Fruit fly (Drosophila melanogaster) whole organism, embryonic: ENCODE measurements around the gene Trm7-34.

Experiments used
- Bgb ChIP-seq: fragments of 200-800 bp; sonication (Bioruptor generic); IDR thresholded peaks from 2 replicates; pipeline ENCODE4 v1.3.6; 2022; ENCODE audit warnings: missing biosample characterization, missing genetic modification characterization; ENCODE audit not compliant: partially characterized antibody
- Blimp-1 ChIP-seq: fragments of 200-800 bp; sonication (Bioruptor generic); optimal IDR thresholded peaks from 3 replicates; lab custom pipeline; 2018; ENCODE audit warnings: missing biosample characterization, missing genetic modification characterization, mild to moderate bottlenecking, moderate library complexity, missing genetic modification reagents
- CG11560 ChIP-seq: fragments of 200-800 bp; sonication (Bioruptor generic); IDR thresholded peaks from 3 replicates; pipeline ENCODE4 v1.3.6; 2022; ENCODE audit warnings: missing biosample characterization, missing genetic modification characterization
- CG12219 ChIP-seq: fragments of 200-800 bp; sonication (Bioruptor generic); optimal IDR thresholded peaks from 3 replicates; lab custom pipeline; 2018; ENCODE audit warnings: missing biosample characterization, mild to moderate bottlenecking, missing genetic modification characterization
- CG12391 ChIP-seq: fragments of 200-800 bp; sonication (Bioruptor generic); optimal IDR thresholded peaks from 3 replicates; lab custom pipeline; 2018; ENCODE audit warnings: missing biosample characterization, mild to moderate bottlenecking, missing genetic modification characterization, moderate library complexity
- CG13424 ChIP-seq: fragments of 200-800 bp; sonication (Bioruptor generic); optimal IDR thresholded peaks from 2 replicates; lab custom pipeline; 2019; ENCODE audit warnings: missing biosample characterization, mild to moderate bottlenecking, missing genetic modification characterization, moderate library complexity
- CG14860 ChIP-seq: fragments of 200-800 bp; sonication (Bioruptor generic); IDR thresholded peaks from 3 replicates; pipeline ENCODE4 v1.3.6; 2022; ENCODE audit warnings: missing biosample characterization, missing genetic modification characterization; ENCODE audit not compliant: partially characterized antibody
- CG1792 ChIP-seq: fragments of 200-800 bp; sonication (Bioruptor generic); optimal IDR thresholded peaks from 2 replicates; lab custom pipeline; 2016; ENCODE audit warnings: missing biosample characterization, missing genetic modification characterization
- CG2875 ChIP-seq: fragments of 200-800 bp; sonication (Bioruptor generic); optimal IDR thresholded peaks from 2 replicates; lab custom pipeline; 2017; ENCODE audit warnings: missing biosample characterization, mild to moderate bottlenecking, missing genetic modification characterization, missing genetic modification reagents
- CG3065 ChIP-seq: fragments of 200-800 bp; sonication (Bioruptor generic); optimal IDR thresholded peaks from 2 replicates; lab custom pipeline; 2016; ENCODE audit warnings: missing biosample characterization, missing genetic modification characterization
- CG31224 ChIP-seq: fragments of 200-800 bp; sonication (Bioruptor generic); IDR thresholded peaks from 2 replicates; pipeline ENCODE4 v1.3.6; 2022; ENCODE audit warnings: missing biosample characterization, missing genetic modification characterization
- CG33213 ChIP-seq: fragments of 200-800 bp; sonication (Bioruptor generic); optimal IDR thresholded peaks from 3 replicates; lab custom pipeline; 2016; ENCODE audit warnings: missing biosample characterization, missing genetic modification characterization
- CG33557 ChIP-seq: fragments of 200-800 bp; sonication (Bioruptor generic); optimal IDR thresholded peaks from 2 replicates; lab custom pipeline; 2019; ENCODE audit warnings: missing biosample characterization, mild to moderate bottlenecking, missing genetic modification characterization, moderate library complexity
- CG34422 ChIP-seq: fragments of 200-800 bp; sonication (Bioruptor generic); IDR thresholded peaks from 3 replicates; pipeline ENCODE4 v1.3.6; 2022; ENCODE audit warnings: missing biosample characterization, missing genetic modification characterization
- CG4282 ChIP-seq: fragments of 200-800 bp; sonication (Bioruptor generic); optimal IDR thresholded peaks from 2 replicates; lab custom pipeline; 2016; ENCODE audit warnings: missing biosample characterization, missing genetic modification characterization
- CG4328 ChIP-seq: fragments of 200-800 bp; sonication (Bioruptor generic); optimal IDR thresholded peaks from 3 replicates; lab custom pipeline; 2017; ENCODE audit warnings: missing biosample characterization, missing genetic modification reagents, missing genetic modification characterization
- CG4360 ChIP-seq: fragments of 200-800 bp; sonication (Bioruptor generic); IDR thresholded peaks from 2 replicates; pipeline ENCODE4 v1.3.6; 2022; ENCODE audit warnings: missing biosample characterization, missing genetic modification characterization
- CG4820 ChIP-seq: fragments of 200-800 bp; sonication (Bioruptor generic); optimal IDR thresholded peaks from 3 replicates; lab custom pipeline; 2016; ENCODE audit warnings: missing biosample characterization, missing genetic modification characterization
- CG7987 ChIP-seq: fragments of 200-800 bp; sonication (Bioruptor generic); optimal IDR thresholded peaks from 2 replicates; lab custom pipeline; 2018; ENCODE audit warnings: missing biosample characterization, mild to moderate bottlenecking, missing genetic modification characterization, moderate library complexity
- CG8359 ChIP-seq: fragments of 200-800 bp; sonication (Bioruptor generic); optimal IDR thresholded peaks from 2 replicates; lab custom pipeline; 2017; ENCODE audit warnings: missing biosample characterization, mild to moderate bottlenecking, missing genetic modification characterization, borderline replicate concordance
- CG9817 ChIP-seq: fragments of 200-800 bp; sonication (Bioruptor generic); optimal IDR thresholded peaks from 2 replicates; lab custom pipeline; 2018; ENCODE audit warnings: missing biosample characterization, mild to moderate bottlenecking, missing genetic modification characterization, moderate library complexity
- Camta ChIP-seq: fragments of 200-800 bp; sonication (Bioruptor generic); optimal IDR thresholded peaks from 2 replicates; lab custom pipeline; 2016; ENCODE audit warnings: missing biosample characterization, missing genetic modification characterization
- CkIIα-i1 ChIP-seq: fragments of 200-800 bp; sonication (Bioruptor generic); IDR thresholded peaks from 2 replicates; pipeline ENCODE4 v1.3.6; 2022; ENCODE audit warnings: missing biosample characterization, missing genetic modification characterization
- Dip3 ChIP-seq: fragments of 200-800 bp; sonication (Bioruptor generic); optimal IDR thresholded peaks from 3 replicates; lab custom pipeline; 2016; ENCODE audit warnings: missing biosample characterization, missing genetic modification characterization
- GATAe ChIP-seq: fragments of 200-800 bp; sonication (Bioruptor generic); conservative IDR thresholded peaks from 2 replicates; pipeline ENCODE4 v1.3.6; 2022; ENCODE audit warnings: missing biosample characterization, missing genetic modification characterization
- Gug ChIP-seq: fragments of 200-800 bp; sonication (Bioruptor generic); IDR thresholded peaks from 4 replicates; pipeline ENCODE4 v1.3.6; 2022; ENCODE audit warnings: missing biosample characterization, missing genetic modification characterization
- H2.0 ChIP-seq: fragments of 200-800 bp; sonication (Bioruptor generic); IDR thresholded peaks from 2 replicates; pipeline ENCODE4 v1.3.6; 2022; ENCODE audit warnings: missing biosample characterization, missing genetic modification characterization
- HLH3B ChIP-seq: fragments of 200-800 bp; sonication (Bioruptor generic); IDR thresholded peaks from 2 replicates; pipeline ENCODE4 v1.3.6; 2022; ENCODE audit warnings: missing biosample characterization, missing genetic modification characterization
- Hsf ChIP-seq: fragments of 200-800 bp; sonication (Bioruptor generic); optimal IDR thresholded peaks from 3 replicates; lab custom pipeline; 2016; ENCODE audit warnings: missing biosample characterization, missing genetic modification characterization
- Lhr ChIP-seq: fragments of 200-800 bp; sonication (Bioruptor generic); optimal IDR thresholded peaks from 3 replicates; lab custom pipeline; 2017; ENCODE audit warnings: mild to moderate bottlenecking, missing biosample characterization, missing genetic modification reagents, missing genetic modification characterization
- MTF-1 ChIP-seq: fragments of 200-800 bp; sonication (Bioruptor generic); optimal IDR thresholded peaks from 2 replicates; lab custom pipeline; 2018; ENCODE audit warnings: missing biosample characterization, mild to moderate bottlenecking, missing genetic modification characterization, borderline replicate concordance
- NfI ChIP-seq: fragments of 200-800 bp; sonication (Bioruptor generic); optimal IDR thresholded peaks from 3 replicates; lab custom pipeline; 2018; ENCODE audit warnings: missing biosample characterization, mild to moderate bottlenecking, missing genetic modification characterization, moderate library complexity
- ac ChIP-seq: fragments of 200-800 bp; sonication (Bioruptor generic); optimal IDR thresholded peaks from 3 replicates; lab custom pipeline; 2017; ENCODE audit warnings: missing biosample characterization, mild to moderate bottlenecking, missing genetic modification characterization
- al ChIP-seq: fragments of 200-800 bp; sonication (Bioruptor generic); IDR thresholded peaks from 2 replicates; pipeline ENCODE4 v1.3.6; 2022; ENCODE audit warnings: missing biosample characterization, missing genetic modification characterization
- cg ChIP-seq: fragments of 200-800 bp; sonication (Bioruptor generic); optimal IDR thresholded peaks from 3 replicates; lab custom pipeline; 2019; ENCODE audit warnings: missing biosample characterization, mild to moderate bottlenecking, missing genetic modification characterization, moderate library complexity
- ci ChIP-seq: fragments of 200-800 bp; sonication (Bioruptor generic); IDR thresholded peaks from 3 replicates; pipeline ENCODE4 v1.3.6; 2022; ENCODE audit warnings: missing biosample characterization, missing genetic modification characterization
- da ChIP-seq: fragments of 200-800 bp; sonication (Bioruptor generic); optimal IDR thresholded peaks from 2 replicates; lab custom pipeline; 2016; ENCODE audit warnings: missing biosample characterization, missing genetic modification characterization
- fd64A ChIP-seq: fragments of 200-800 bp; sonication (Bioruptor generic); optimal IDR thresholded peaks from 3 replicates; lab custom pipeline; 2018; ENCODE audit warnings: missing biosample characterization, mild to moderate bottlenecking, missing genetic modification characterization
- inv ChIP-seq: fragments of 200-800 bp; sonication (Bioruptor generic); IDR thresholded peaks from 2 replicates; pipeline ENCODE4 v1.3.6; 2022; ENCODE audit warnings: missing biosample characterization, missing genetic modification characterization; ENCODE audit not compliant: partially characterized antibody
- jumu ChIP-seq: fragments of 200-800 bp; sonication (Bioruptor generic); optimal IDR thresholded peaks from 3 replicates; lab custom pipeline; 2016; ENCODE audit warnings: missing biosample characterization, missing genetic modification characterization
- lov ChIP-seq, 2 experiments: fragments of 200-800 bp in 1 of 2; fragments of >200 bp in 1 of 2; sonication (Bioruptor generic) in 1 of 2; IDR thresholded peaks in 1 of 2; optimal IDR thresholded peaks in 1 of 2; 2 replicates in 1 of 2; 3 replicates in 1 of 2; pipeline versions ENCODE4 v1.3.6 to Lab custom; 2017 to 2022; ENCODE audit warnings: missing biosample characterization in 1 of 2, missing genetic modification characterization in 1 of 2
- p53 ChIP-seq: fragments of 200-800 bp; sonication (Bioruptor generic); optimal IDR thresholded peaks from 2 replicates; lab custom pipeline; 2016; ENCODE audit warnings: missing biosample characterization, missing genetic modification characterization
- pfk ChIP-seq: fragments of 200-800 bp; sonication (Bioruptor generic); optimal IDR thresholded peaks from 2 replicates; lab custom pipeline; 2018; ENCODE audit warnings: missing biosample characterization, mild to moderate bottlenecking, missing genetic modification characterization, moderate library complexity
- row ChIP-seq: fragments of 200-800 bp; sonication (Bioruptor generic); IDR thresholded peaks from 3 replicates; pipeline ENCODE4 v1.3.6; 2022; ENCODE audit warnings: missing biosample characterization, missing genetic modification characterization
- sens ChIP-seq: fragments of 200-800 bp; sonication (Bioruptor generic); peaks from one replicate; lab custom pipeline; 2016; ENCODE audit warnings: missing biosample characterization, missing genetic modification characterization
- stc ChIP-seq: fragments of 200-800 bp; sonication (Bioruptor generic); IDR thresholded peaks from 2 replicates; pipeline ENCODE4 v1.3.6; 2022; ENCODE audit warnings: missing biosample characterization, missing genetic modification characterization
- stwl ChIP-seq: fragments of 200-800 bp; sonication (Bioruptor generic); optimal IDR thresholded peaks from 3 replicates; lab custom pipeline; 2018; ENCODE audit warnings: missing biosample characterization, mild to moderate bottlenecking, missing genetic modification characterization, moderate library complexity
- usp ChIP-seq: fragments of >200 bp; optimal IDR thresholded peaks from 2 replicates; lab custom pipeline; 2017; ENCODE audit warnings: missing biosample characterization, missing genetic modification characterization
- yki ChIP-seq: fragments of >200 bp; optimal IDR thresholded peaks from 3 replicates; lab custom pipeline; 2018
- zen2 ChIP-seq: fragments of 200-800 bp; sonication (Bioruptor generic); IDR thresholded peaks from 3 replicates; pipeline ENCODE4 v1.3.6; 2022; ENCODE audit warnings: missing biosample characterization, missing genetic modification characterization; ENCODE audit not compliant: partially characterized antibody
- zf30C ChIP-seq: fragments of 200-800 bp; sonication (Bioruptor generic); optimal IDR thresholded peaks from 3 replicates; lab custom pipeline; 2018; ENCODE audit warnings: missing biosample characterization, mild to moderate bottlenecking, missing genetic modification characterization
- zfh2 ChIP-seq: fragments of 200-800 bp; sonication (Bioruptor generic); optimal IDR thresholded peaks from 2 replicates; lab custom pipeline; 2016; ENCODE audit warnings: missing biosample characterization, missing genetic modification characterization

Trm7-34 gene

dm6 chr3R:21133951-21134350 lies 270 bp upstream of the Trm7-34 start, which contains the start of gene Usp8 (continued):
- TF ChIP-seq CG3065 (GFP tag; lab: Kevin White, UChicago), result no peak
- no peak for TF ChIP-seq CG7987 (GFP tag; lab: Kevin White, UChicago)
- TF ChIP-seq p53 (GFP tag; lab: Kevin White, UChicago), result no peak
- TF ChIP-seq CG11560, result no peak
- no peak for TF ChIP-seq Gug (GFP tag; lab: Robert Waterston, UW)
- TF ChIP-seq ac (GFP tag; lab: Kevin White, UChicago), result no peak
- no peak for TF ChIP-seq CG4282
- peak; percentile 80 for TF ChIP-seq row (GFP tag; lab: Robert Waterston, UW)
- no peak for TF ChIP-seq inv (GFP tag; lab: Robert Waterston, UW)
- no peak for TF ChIP-seq jumu (GFP tag; lab: Kevin White, UChicago)
- TF ChIP-seq CG1792 (GFP tag; lab: Kevin White, UChicago), result no peak
- no peak for TF ChIP-seq H2.0 (GFP tag; lab: Robert Waterston, UW)
- no peak for TF ChIP-seq al
- peak; percentile 17 for TF ChIP-seq stwl (tag; lab: Kevin White, UChicago)
- TF ChIP-seq HLH3B (GFP tag; lab: Robert Waterston, UW), result no peak
- TF ChIP-seq CG34422 (GFP tag; lab: Robert Waterston, UW), result no peak
- TF ChIP-seq Camta (GFP tag; lab: Kevin White, UChicago), result no peak
- peak; percentile 18 for TF ChIP-seq sens (GFP tag; lab: Kevin White, UChicago)
- TF ChIP-seq MTF-1, result no peak
- no peak for TF ChIP-seq CG2875
- TF ChIP-seq CG9817, result peak; percentile 24
- TF ChIP-seq CG33557, result no peak
- no peak for TF ChIP-seq stc (GFP tag; lab: Robert Waterston, UW)
- no peak for TF ChIP-seq CkIIα-i1 (GFP tag; lab: Robert Waterston, UW)
- no peak for TF ChIP-seq CG31224
- no peak for TF ChIP-seq NfI
- TF ChIP-seq CG4328 (GFP tag; lab: Kevin White, UChicago), result no peak
- peak; percentile 76 for TF ChIP-seq CG12391
- TF ChIP-seq CG8359 (GFP tag; lab: Kevin White, UChicago), result no peak
- TF ChIP-seq GATAe (GFP tag; lab: Robert Waterston, UW), result no peak
- TF ChIP-seq CG4360 (GFP tag; lab: Robert Waterston, UW), result no peak
- no peak for TF ChIP-seq Lhr
- no peak for TF ChIP-seq zen2 (GFP tag; lab: Robert Waterston, UW)
- no peak for TF ChIP-seq cg (GFP tag; lab: Kevin White, UChicago)
- no peak for TF ChIP-seq zfh2 (GFP tag; lab: Kevin White, UChicago)
- TF ChIP-seq CG13424, result peak; percentile 62
- TF ChIP-seq CG12219 (GFP tag; lab: Kevin White, UChicago), result no peak
- no peak for TF ChIP-seq CG33213 (GFP tag; lab: Kevin White, UChicago)
- TF ChIP-seq Hsf, result no peak
- no peak for TF ChIP-seq lov (optimal IDR thresholded peaks at IDR 0.05; lab: Kevin White, UChicago)
- TF ChIP-seq lov (GFP tag; IDR thresholded peaks at IDR 0.05; lab: Robert Waterston, UW), result no peak
- no peak for TF ChIP-seq usp
- TF ChIP-seq pfk (GFP tag; lab: Kevin White, UChicago), result no peak
- TF ChIP-seq CG14860 (GFP tag; lab: Robert Waterston, UW), result no peak
- TF ChIP-seq fd64A (GFP tag; lab: Kevin White, UChicago), result no peak
- TF ChIP-seq Dip3, result no peak
- no peak for TF ChIP-seq zf30C (GFP tag; lab: Kevin White, UChicago)
- no peak for TF ChIP-seq da
- no peak for TF ChIP-seq yki
- TF ChIP-seq CG4820, result no peak
- no peak for TF ChIP-seq ci (GFP tag; lab: Robert Waterston, UW)
- no peak for TF ChIP-seq Blimp-1 (GFP tag; lab: Kevin White, UChicago)
- TF ChIP-seq Bgb (GFP tag; lab: Robert Waterston, UW), result no peak
